Fruit fly (Drosophila melanogaster) whole organism: ENCODE results near the gene CG10877.

Experiments used
- CG8478 ChIP-seq: fragments of >200 bp; optimal IDR thresholded peaks from 2 replicates; lab custom pipeline; 2018; ENCODE audit warnings: inconsistent platforms
- Dll ChIP-seq: fragments of >200 bp; optimal IDR thresholded peaks from 2 replicates; lab custom pipeline; 2017
- EcR ChIP-seq, 2 experiments: fragments of >200 bp; optimal IDR thresholded peaks; 2 replicates each; lab custom pipeline; 2017; ENCODE audit warnings: missing biosample characterization in 2 of 2, missing genetic modification characterization in 2 of 2, missing genetic modification reagents in 2 of 2
- pan ChIP-seq: fragments of >200 bp; optimal IDR thresholded peaks from 2 replicates; lab custom pipeline; 2017
- psq ChIP-seq: fragments of >200 bp; optimal IDR thresholded peaks from 2 replicates; lab custom pipeline; 2017
- usp ChIP-seq: fragments of >200 bp; optimal IDR thresholded peaks from 2 replicates; lab custom pipeline; 2017; ENCODE audit warnings: missing biosample characterization, missing genetic modification characterization, mixed read lengths

Gene CG10877

dm6 chr3R:20555720-20556280 is 8.1 kb downstream of the CG10877 start:
- no peak for TF ChIP-seq pan (lab: Kevin White, UChicago)
- TF ChIP-seq usp (GFP tag; lab: Kevin White, UChicago), result no peak
- no peak for TF ChIP-seq CG8478
- TF ChIP-seq Dll (lab: Kevin White, UChicago), result peak; percentile 47

dm6 chr3R:20555023-20555422 is 8.8 kb downstream of the CG10877 start:
- no peak for TF ChIP-seq CG8478
- no peak for TF ChIP-seq psq (lab: Kevin White, UChicago)
- TF ChIP-seq usp (GFP tag; lab: Kevin White, UChicago), result no peak
- no peak for TF ChIP-seq Dll (lab: Kevin White, UChicago)
- TF ChIP-seq pan (lab: Kevin White, UChicago), result no peak
- no peak for TF ChIP-seq EcR (GFP tag; optimal IDR thresholded peaks at IDR 0.05; lab: Kevin White, UChicago)

dm6 chr3R:20554300-20554699 is 9.6 kb downstream of the CG10877 start, which contains the start of gene att-ORFB:
Gene att-ORFB (minus strand): TSS chr3R:20554400.
- TF ChIP-seq Dll (lab: Kevin White, UChicago) (no peak), pan (lab: Kevin White, UChicago) (no peak), psq (lab: Kevin White, UChicago) (no peak), EcR (GFP tag; optimal IDR thresholded peaks at IDR 0.05; lab: Kevin White, UChicago) (no peak), usp (GFP tag; lab: Kevin White, UChicago) (no peak), CG8478 (no peak)

DNA sequence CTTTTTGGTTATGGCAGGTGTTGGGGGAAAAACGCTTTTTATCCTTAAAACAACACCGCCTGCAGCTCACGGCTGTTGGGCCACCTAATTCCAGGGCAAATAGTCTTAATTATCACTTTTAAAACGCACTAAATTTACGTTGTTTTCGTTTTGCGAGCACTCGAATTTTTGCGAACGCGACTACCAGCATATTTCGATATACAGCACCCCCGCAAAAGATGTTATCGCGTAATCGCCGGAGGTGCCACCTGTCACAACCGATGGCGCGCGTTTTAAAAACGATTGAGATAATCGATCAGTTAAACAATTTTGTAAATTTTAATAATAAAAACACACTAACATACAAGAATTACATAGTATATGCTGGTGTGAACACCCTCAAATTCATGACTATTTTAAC is 11.8 kb downstream of the CG10877 start, which contains the start of gene Stat92E:
TSS of gene Stat92E (minus strand) at position 219 of the 400 bp plus-strand sequence.
- TF ChIP-seq usp (GFP tag; lab: Kevin White, UChicago), result no peak
- no peak for TF ChIP-seq CG8478
- no peak for TF ChIP-seq pan (lab: Kevin White, UChicago)
- TF ChIP-seq psq (lab: Kevin White, UChicago), result no peak
- no peak for TF ChIP-seq Dll (lab: Kevin White, UChicago)
- no peak for TF ChIP-seq EcR (GFP tag; optimal IDR thresholded peaks at IDR 0.05; lab: Kevin White, UChicago)

DNA sequence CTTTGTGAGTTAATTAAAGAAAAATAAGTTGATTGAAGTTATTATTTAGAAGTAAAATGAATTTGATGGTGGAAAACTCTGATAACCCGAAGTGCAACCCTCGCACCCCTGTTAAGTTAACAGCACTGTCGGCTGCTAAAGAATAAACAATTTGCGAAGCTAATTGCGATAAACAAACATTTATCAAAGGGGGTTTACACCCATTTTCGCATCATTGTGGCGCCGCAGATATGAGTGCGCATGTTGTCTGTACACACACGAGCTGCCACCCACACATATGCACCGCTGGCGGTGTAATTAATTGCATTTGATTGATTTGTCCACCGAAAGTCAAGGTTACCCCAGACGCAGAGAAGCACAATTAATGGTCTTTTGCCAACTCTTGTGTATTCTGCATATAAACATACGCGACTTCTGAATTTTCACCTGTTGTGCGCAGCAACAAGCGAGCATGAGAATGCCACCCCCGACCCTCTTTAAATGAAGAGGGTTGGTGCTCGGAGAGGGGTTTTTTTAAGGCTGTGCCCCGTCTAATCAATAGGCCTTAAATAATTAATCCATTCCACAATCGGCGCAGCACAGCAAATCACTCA is 12.3 kb downstream of the CG10877 start:
- no peak for TF ChIP-seq pan (lab: Kevin White, UChicago)
- no peak for TF ChIP-seq Dll (lab: Kevin White, UChicago)
- TF ChIP-seq psq (lab: Kevin White, UChicago), result no peak
- no peak for TF ChIP-seq usp (GFP tag; lab: Kevin White, UChicago)
- no peak for TF ChIP-seq CG8478
- TF ChIP-seq EcR (GFP tag; optimal IDR thresholded peaks at IDR 0.05; lab: Kevin White, UChicago), result no peak

dm6 chr3R:20550632-20551486 is 13.0 kb downstream of the CG10877 start:
- TF ChIP-seq CG8478 (no peak), EcR (GFP tag; optimal IDR thresholded peaks at IDR 0.05; lab: Kevin White, UChicago) (no peak), usp (GFP tag; lab: Kevin White, UChicago) (no peak), psq (lab: Kevin White, UChicago) (no peak), pan (lab: Kevin White, UChicago) (no peak), Dll (lab: Kevin White, UChicago) (no peak)

DNA sequence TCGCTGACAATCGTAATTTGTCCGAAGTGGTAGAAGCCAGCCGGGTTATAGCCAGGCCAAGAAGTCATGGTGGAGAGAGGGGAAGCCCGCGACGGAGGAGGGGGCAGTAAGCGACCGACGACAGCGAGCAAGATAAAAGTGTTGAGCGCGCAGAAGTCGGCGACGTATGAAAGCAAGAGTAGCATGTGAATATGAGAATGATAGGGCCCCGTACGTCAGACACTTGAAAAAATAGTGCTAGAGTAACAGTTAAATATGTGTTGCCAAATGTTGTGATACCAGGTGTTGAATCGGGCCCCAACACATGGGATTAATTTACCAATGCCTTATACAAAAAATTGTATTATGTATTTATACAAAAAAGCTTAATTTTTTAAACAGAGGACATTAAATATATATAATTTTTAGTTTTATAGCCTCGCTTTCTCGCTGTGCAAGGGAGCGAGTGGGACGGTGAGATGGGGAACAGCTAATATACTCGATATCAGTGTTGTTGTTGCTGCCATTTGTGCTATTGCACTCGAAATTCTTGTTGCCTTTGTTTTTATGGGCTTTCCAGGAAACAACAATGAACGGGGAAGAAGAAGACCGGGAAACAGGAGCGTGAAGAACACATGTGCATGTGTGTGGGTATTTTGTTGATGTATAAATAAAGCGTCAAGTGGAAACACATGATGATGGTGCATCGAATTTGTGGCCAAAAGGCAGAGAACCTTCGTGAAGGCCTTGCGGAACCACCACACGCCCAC is 13.8 kb downstream of the CG10877 start:
- no peak for TF ChIP-seq psq (lab: Kevin White, UChicago)
- no peak for TF ChIP-seq CG8478
- TF ChIP-seq pan (lab: Kevin White, UChicago), result no peak
- no peak for TF ChIP-seq Dll (lab: Kevin White, UChicago)

DNA sequence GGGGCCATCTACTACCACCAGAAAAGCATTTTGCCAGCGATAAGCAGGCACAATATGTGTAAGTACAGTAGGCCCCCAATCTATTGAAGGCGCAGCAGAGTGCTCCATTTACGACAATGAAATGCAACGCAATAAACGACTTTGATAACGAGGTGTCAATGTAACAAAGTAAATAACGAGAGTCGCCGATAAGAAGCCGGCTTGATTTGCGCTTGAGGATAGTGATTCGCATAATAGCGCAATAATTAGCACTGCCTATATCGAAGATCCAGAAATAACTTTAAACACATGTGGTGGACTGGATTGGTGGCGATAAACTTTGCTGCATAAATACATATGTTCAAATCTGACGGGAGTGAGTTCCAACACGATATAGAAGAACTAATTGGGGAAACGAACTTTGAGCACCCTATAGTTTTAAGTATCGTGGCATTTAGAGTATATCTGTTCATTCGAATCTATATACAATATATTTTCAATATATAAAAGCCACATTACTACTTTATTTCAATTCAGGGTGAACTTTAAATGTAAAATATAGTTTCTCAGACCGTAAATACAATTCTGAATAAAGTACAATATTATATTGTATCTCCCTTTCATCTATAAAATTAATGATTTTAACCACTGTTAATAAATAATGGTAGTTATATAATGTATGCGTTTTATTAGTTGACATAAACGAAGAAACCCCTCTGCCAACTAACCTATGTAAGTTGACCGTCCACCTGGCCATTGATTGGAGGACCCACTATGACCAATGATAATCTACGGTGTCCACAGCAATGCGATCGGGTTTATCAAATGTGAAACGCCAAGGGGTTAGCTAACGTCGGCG is 14.6 kb downstream of the CG10877 start:
- no peak for TF ChIP-seq Dll (lab: Kevin White, UChicago)
- TF ChIP-seq usp (GFP tag; lab: Kevin White, UChicago), result no peak
- TF ChIP-seq EcR (GFP tag; optimal IDR thresholded peaks at IDR 0.05; lab: Kevin White, UChicago), result no peak
- TF ChIP-seq pan (lab: Kevin White, UChicago), result no peak

DNA sequence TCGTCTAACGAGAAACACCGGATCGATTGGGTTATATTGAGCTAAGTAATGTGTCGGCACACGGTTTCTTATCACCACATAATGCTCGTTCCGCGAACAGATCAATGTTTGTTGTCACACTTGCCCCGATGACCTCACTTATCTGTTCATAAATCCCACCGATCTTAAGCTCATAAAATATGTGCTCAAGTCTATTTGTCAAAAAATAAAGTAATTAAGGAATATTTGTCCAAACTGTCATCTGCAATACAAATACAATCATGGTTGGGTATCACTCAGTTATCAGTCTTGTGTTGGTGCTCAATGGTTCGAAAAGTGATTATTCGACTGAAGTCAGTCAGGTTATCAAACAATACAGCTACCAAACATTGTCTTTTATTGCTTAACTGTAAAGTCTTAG is 15.6 kb downstream of the CG10877 start:
- TF ChIP-seq pan (lab: Kevin White, UChicago) (no peak), CG8478 (no peak), psq (lab: Kevin White, UChicago) (no peak), Dll (lab: Kevin White, UChicago) (no peak), usp (GFP tag; lab: Kevin White, UChicago) (no peak), EcR (GFP tag; optimal IDR thresholded peaks at IDR 0.05; lab: Kevin White, UChicago) (no peak)

DNA sequence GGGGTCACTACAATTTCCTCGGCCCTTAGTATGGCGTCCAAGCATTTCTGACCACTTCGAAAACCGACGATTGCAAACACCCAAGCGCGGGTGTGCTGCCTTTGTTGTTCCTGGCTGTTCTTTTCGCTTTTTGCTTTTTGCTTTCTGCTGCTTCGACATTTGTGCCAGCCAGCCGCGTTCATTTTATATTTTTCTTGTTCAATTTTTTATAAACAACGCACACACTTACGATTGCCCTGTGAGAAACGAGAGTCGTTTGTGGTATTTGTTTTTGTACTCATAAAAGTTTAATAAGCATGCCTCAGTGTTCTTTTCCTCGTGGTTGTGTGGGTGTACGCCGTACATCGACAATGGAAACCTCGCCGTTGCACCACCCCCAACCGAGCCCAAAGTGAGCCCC is 16.1 kb downstream of the CG10877 start:
- TF ChIP-seq psq (lab: Kevin White, UChicago), result no peak
- no peak for TF ChIP-seq pan (lab: Kevin White, UChicago)
- TF ChIP-seq EcR (GFP tag; optimal IDR thresholded peaks at IDR 0.05; lab: Kevin White, UChicago), result no peak
- TF ChIP-seq usp (GFP tag; lab: Kevin White, UChicago), result no peak
- no peak for TF ChIP-seq CG8478
- TF ChIP-seq Dll (lab: Kevin White, UChicago), result no peak
